Worm (Caenorhabditis elegans): ENCODE data around the gene K07C5.13.
A peak's percentile ranks its signal among the peaks of the same experiment; 100 is the strongest.

The K07C5.13 gene

DNA sequence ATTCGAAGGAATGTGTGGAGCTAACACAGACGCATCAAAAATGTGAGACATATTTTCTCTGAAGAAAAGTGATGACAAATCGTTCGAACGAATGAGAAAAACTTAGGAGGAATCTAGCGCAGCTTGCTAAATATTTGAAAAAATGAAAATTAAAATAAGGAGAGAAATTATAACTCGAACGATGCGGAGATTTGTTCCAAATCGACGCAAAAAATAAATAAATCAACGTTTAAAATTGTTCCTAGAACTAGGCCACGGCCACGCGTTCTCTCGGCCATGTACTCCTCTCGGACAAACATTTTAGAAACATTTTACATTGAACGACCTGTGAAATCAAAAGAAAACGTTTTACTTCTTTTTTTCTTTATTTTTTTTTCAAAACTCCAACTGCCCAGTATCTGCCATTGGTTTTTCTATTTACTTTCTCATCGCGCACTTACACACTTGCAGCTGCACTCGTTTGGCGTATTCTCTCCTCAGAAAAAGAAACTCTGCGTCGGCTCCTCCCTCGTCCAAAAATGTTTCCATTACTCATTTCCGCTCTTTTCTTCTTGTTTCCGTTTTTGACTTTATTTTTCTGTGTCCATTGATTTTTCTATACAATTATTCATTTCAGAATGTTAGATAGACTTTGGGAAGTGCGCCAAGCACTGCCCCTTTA lies 21.6 kb upstream of the K07C5.13 start, which contains the start of the genes gna-1 and B0024.13 (continued):
- peak; percentile 47 for TF ChIP-seq mcd-1 (GFP tag; IDR thresholded peaks at IDR 0.05)
- TF ChIP-seq chd-7 (tag; optimal IDR thresholded peaks at IDR 0.05) = no peak
- TF ChIP-seq ceh-91 (GFP tag; IDR thresholded peaks at IDR 0.05) = peak; percentile 51; the same call in 1 of the 2 replicates
- peak; percentile 70; the same call in 1 of the 2 replicates for TF ChIP-seq ceh-40 (GFP tag; IDR thresholded peaks at IDR 0.05)
- TF ChIP-seq tbp1 (GFP tag; optimal IDR thresholded peaks at IDR 0.05) = peak; percentile 20
- TF ChIP-seq cebp-2 (GFP tag; IDR thresholded peaks at IDR 0.05) = no peak
- TF ChIP-seq K11D2.4 (GFP tag; IDR thresholded peaks at IDR 0.05) = 0 out of 2 replicates have a peak, but pooled peaks have one; percentile 46
- TF ChIP-seq lir-1 (GFP tag; conservative IDR thresholded peaks at IDR 0.05) = peak; percentile 56; the same call in 1 of the 2 replicates
- TF ChIP-seq him-1 (tag; optimal IDR thresholded peaks at IDR 0.05) = no peak
- TF ChIP-seq tlf-1 (GFP tag; optimal IDR thresholded peaks at IDR 0.05) = peak; percentile 19
- TF ChIP-seq dox-1 (GFP tag; IDR thresholded peaks at IDR 0.05) = peak; percentile 46
- peak; percentile 24 for TF ChIP-seq lsl-1 (GFP tag; optimal IDR thresholded peaks at IDR 0.05)
- TF ChIP-seq snpc-4 (GFP tag; optimal IDR thresholded peaks at IDR 0.05) = no peak
- peak in 2 of 4 experiments; percentile 10 to 39 for TF ChIP-seq snpc-4 (tag; optimal IDR thresholded peaks at IDR 0.05)
- TF ChIP-seq lin-54 (GFP tag; optimal IDR thresholded peaks at IDR 0.05) = peak; percentile 46
- TF ChIP-seq rcor-1 (GFP tag; IDR thresholded peaks at IDR 0.05) = peak; percentile 50; the same call in 1 of the 2 replicates
- no peak for TF ChIP-seq akir-1 (GFP tag; optimal IDR thresholded peaks at IDR 0.05)
- no peak for TF ChIP-seq bed-1 (GFP tag; IDR thresholded peaks at IDR 0.05)
- TF ChIP-seq pbrm-1 (GFP tag; IDR thresholded peaks at IDR 0.05) = 0 out of 2 replicates have a peak, but pooled peaks have one; percentile 26
- no peak for TF ChIP-seq T07F8.4 (tag; optimal IDR thresholded peaks at IDR 0.05)
- peak; percentile 27 for TF ChIP-seq madf-10 (tag; optimal IDR thresholded peaks at IDR 0.05)
- TF ChIP-seq B0336.3 (GFP tag; IDR thresholded peaks at IDR 0.05) = no peak
- TF ChIP-seq dpff-1 (tag; optimal IDR thresholded peaks at IDR 0.05) = no peak
- no peak for TF ChIP-seq sptf-2 (GFP tag; optimal IDR thresholded peaks at IDR 0.05)
- no peak for TF ChIP-seq ztf-3 (GFP tag; optimal IDR thresholded peaks at IDR 0.05)
- TF ChIP-seq madf-8 (GFP tag; conservative IDR thresholded peaks at IDR 0.05) = peak; percentile 24; the same call in 1 of the 2 replicates
- no peak for TF ChIP-seq ceh-58 (GFP tag; IDR thresholded peaks at IDR 0.05)

DNA sequence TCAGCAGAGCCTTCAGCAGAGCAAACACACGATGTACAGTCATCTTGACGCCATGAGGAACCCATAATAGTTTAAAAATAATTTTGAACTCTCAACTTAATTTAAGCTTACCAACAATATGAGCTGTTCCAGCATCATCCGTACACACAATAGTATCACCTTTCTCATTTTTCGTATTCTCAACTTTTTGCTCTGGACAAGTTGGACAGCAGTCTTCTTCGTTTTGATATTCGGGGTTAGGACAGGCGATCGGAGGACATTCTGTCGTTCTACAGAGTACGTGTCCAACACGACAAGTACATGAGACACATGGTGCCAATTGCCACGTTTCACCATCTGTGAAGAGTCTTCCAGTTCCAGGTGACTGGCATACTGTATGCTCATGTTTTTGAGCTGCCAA lies 18.3 kb upstream of the K07C5.13 start:
- TF ChIP-seq madf-8 (GFP tag; conservative IDR thresholded peaks at IDR 0.05) = no peak
- no peak for TF ChIP-seq bed-1 (GFP tag; IDR thresholded peaks at IDR 0.05)
- TF ChIP-seq repo-1 (tag; optimal IDR thresholded peaks at IDR 0.05) = no peak
- TF ChIP-seq attf-5 (GFP tag; optimal IDR thresholded peaks at IDR 0.05) = no peak
- TF ChIP-seq F23B12.7 (tag; optimal IDR thresholded peaks at IDR 0.05; ENCODE audit: insufficient read depth) = no peak
- no peak for TF ChIP-seq rec-8 (tag; optimal IDR thresholded peaks at IDR 0.05)
- no peak for TF ChIP-seq nhr-90 (tag; optimal IDR thresholded peaks at IDR 0.05)
- no peak for TF ChIP-seq dpl-1 (GFP tag; optimal IDR thresholded peaks at IDR 0.05)
- TF ChIP-seq let-607 (tag; optimal IDR thresholded peaks at IDR 0.05) = no peak
- TF ChIP-seq lin-26 (GFP tag; IDR thresholded peaks at IDR 0.05) = no peak
- TF ChIP-seq Y56A3A.18 (GFP tag; IDR thresholded peaks at IDR 0.05) = no peak
- TF ChIP-seq tlf-1 (GFP tag; optimal IDR thresholded peaks at IDR 0.05) = no peak
- TF ChIP-seq mes-4 (tag; optimal IDR thresholded peaks at IDR 0.05) = no peak

All from whole organism, young adult.